Worm (Caenorhabditis elegans) whole organism, L1 larva: ENCODE results near the gene C18A11.3.

Source experiments
- C16A3.4 ChIP-seq: fragments of 150-350 bp; optimal IDR thresholded peaks from 2 replicates; lab custom pipeline; 2014; ENCODE audit warnings: missing biosample characterization, missing genetic modification characterization
- C34B4.2 ChIP-seq: sonication (generic microtip); optimal IDR thresholded peaks from 2 replicates; lab custom pipeline; 2017; ENCODE audit warnings: mild to moderate bottlenecking, missing genetic modification characterization, missing compliant biosample characterization
- Y116A8C.19 ChIP-seq: sonication (generic microtip); optimal IDR thresholded peaks from 2 replicates; lab custom pipeline; 2016; ENCODE audit warnings: missing compliant biosample characterization, missing genetic modification characterization, borderline replicate concordance
- alr-1 ChIP-seq: fragments of 200-800 bp; sonication (Bioruptor generic); optimal IDR thresholded peaks from 2 replicates; lab custom pipeline; 2018; ENCODE audit warnings: borderline replicate concordance, mild to moderate bottlenecking, missing genetic modification characterization, missing compliant biosample characterization
- aly-2 ChIP-seq: fragments of 150-350 bp; optimal IDR thresholded peaks from 2 replicates; lab custom pipeline; 2014; ENCODE audit warnings: missing biosample characterization, missing genetic modification characterization
- ama-1 ChIP-seq: fragments of 150-350 bp; optimal IDR thresholded peaks from 2 replicates; lab custom pipeline; 2014
- blmp-1 ChIP-seq: fragments of 150-350 bp; optimal IDR thresholded peaks from 2 replicates; lab custom pipeline; 2014; ENCODE audit warnings: missing biosample characterization, missing genetic modification characterization
- ceh-63 ChIP-seq: fragments of 200-800 bp; sonication (Bioruptor generic); optimal IDR thresholded peaks from 2 replicates; lab custom pipeline; 2018; ENCODE audit warnings: mild to moderate bottlenecking, missing genetic modification characterization, missing compliant biosample characterization
- ceh-88 ChIP-seq: fragments of 200-800 bp; sonication (Bioruptor generic); IDR thresholded peaks from 2 replicates; pipeline ENCODE4 v1.3.6; 2022; ENCODE audit warnings: missing genetic modification characterization, missing compliant biosample characterization
- ces-1 ChIP-seq: fragments of 150-350 bp; optimal IDR thresholded peaks from 2 replicates; lab custom pipeline; 2014; ENCODE audit warnings: missing biosample characterization, missing genetic modification reagents, missing genetic modification characterization
- dpl-1 ChIP-seq, 3 experiments: fragments of 150-350 bp in 2 of 3; sonication (generic microtip) in 1 of 3; optimal IDR thresholded peaks; 2 replicates each; lab custom pipeline; 2014 to 2017; ENCODE audit warnings: missing biosample characterization in 3 of 3, missing genetic modification characterization in 3 of 3, missing genetic modification reagents in 3 of 3
- efl-1 ChIP-seq, 4 experiments: fragments of 150-350 bp; optimal IDR thresholded peaks in 3 of 4; peaks in 1 of 4; 1 replicate in 1 of 4; 2 replicates in 3 of 4; lab custom pipeline; 2014; ENCODE audit warnings: missing biosample characterization in 2 of 4, missing genetic modification characterization in 2 of 4, missing genetic modification reagents in 2 of 4
- efl-3 ChIP-seq: fragments of 200-800 bp; sonication (Bioruptor generic); optimal IDR thresholded peaks from 2 replicates; lab custom pipeline; 2018; ENCODE audit warnings: mild to moderate bottlenecking, missing genetic modification characterization, missing compliant biosample characterization
- elt-3 ChIP-seq, 6 experiments: fragments of 150-350 bp in 1 of 6; sonication (generic microtip); optimal IDR thresholded peaks; 2 replicates each; lab custom pipeline; 2017 to 2018; ENCODE audit warnings: missing biosample characterization in 6 of 6, missing genetic modification characterization in 6 of 6, inconsistent platforms in 1 of 6
- ets-5 ChIP-seq: fragments of 200-800 bp; sonication (Bioruptor generic); IDR thresholded peaks from 2 replicates; pipeline ENCODE4 v1.3.6; 2022; ENCODE audit warnings: missing genetic modification characterization, missing compliant biosample characterization
- fkh-10 ChIP-seq: sonication (generic microtip); optimal IDR thresholded peaks from 2 replicates; lab custom pipeline; 2017; ENCODE audit warnings: missing biosample characterization, missing genetic modification reagents, missing genetic modification characterization
- grh-1 ChIP-seq: fragments of 200-800 bp; sonication (Bioruptor generic); IDR thresholded peaks from 2 replicates; pipeline ENCODE4 v1.3.6; 2022; ENCODE audit warnings: missing genetic modification reagents, missing genetic modification characterization, missing compliant biosample characterization
- hlh-17 ChIP-seq: fragments of 200-800 bp; sonication (Bioruptor generic); optimal IDR thresholded peaks from 2 replicates; lab custom pipeline; 2018; ENCODE audit warnings: missing genetic modification characterization, mild to moderate bottlenecking, missing compliant biosample characterization, moderate library complexity, borderline replicate concordance
- irx-1 ChIP-seq: sonication (generic microtip); optimal IDR thresholded peaks from 2 replicates; lab custom pipeline; 2016; ENCODE audit warnings: missing genetic modification characterization, missing compliant biosample characterization
- lin-13 ChIP-seq: fragments of 150-350 bp; optimal IDR thresholded peaks from 2 replicates; lab custom pipeline; 2014; ENCODE audit warnings: missing biosample characterization, missing genetic modification reagents, missing genetic modification characterization
- lin-15B ChIP-seq: fragments of 150-350 bp; sonication (generic microtip); optimal IDR thresholded peaks from 3 replicates; lab custom pipeline; 2014; ENCODE audit warnings: missing biosample characterization, missing genetic modification characterization
- lin-35 ChIP-seq, 2 experiments: fragments of 150-350 bp; optimal IDR thresholded peaks; 2 replicates each; lab custom pipeline; 2014; ENCODE audit warnings: missing biosample characterization in 2 of 2, missing genetic modification characterization in 2 of 2, missing genetic modification reagents in 2 of 2
- lir-3 ChIP-seq: sonication (generic microtip); optimal IDR thresholded peaks from 2 replicates; lab custom pipeline; 2016; ENCODE audit warnings: mild to moderate bottlenecking, missing genetic modification characterization, moderate library complexity, missing compliant biosample characterization; ENCODE audit not compliant: poor library complexity
- lsy-2 ChIP-seq, 2 experiments: fragments of 150-350 bp; optimal IDR thresholded peaks; 2 replicates each; lab custom pipeline; 2014; ENCODE audit warnings: missing biosample characterization in 2 of 2, missing genetic modification characterization in 2 of 2
- mab-9 ChIP-seq: fragments of 200-800 bp; sonication (Bioruptor generic); IDR thresholded peaks from 2 replicates; pipeline ENCODE4 v1.3.6; 2022; ENCODE audit warnings: missing genetic modification reagents, missing genetic modification characterization, missing compliant biosample characterization
- mdl-1 ChIP-seq, 2 experiments: fragments of 150-350 bp; optimal IDR thresholded peaks; 2 replicates each; lab custom pipeline; 2014 to 2017; ENCODE audit warnings: missing biosample characterization in 2 of 2, missing genetic modification characterization in 2 of 2, inconsistent platforms in 1 of 2
- mef-2 ChIP-seq: fragments of 150-350 bp; optimal IDR thresholded peaks from 2 replicates; lab custom pipeline; 2014; ENCODE audit warnings: missing biosample characterization, missing genetic modification characterization
- mep-1 ChIP-seq: fragments of 150-350 bp; optimal IDR thresholded peaks from 2 replicates; lab custom pipeline; 2014; ENCODE audit warnings: missing biosample characterization, missing genetic modification characterization
- nhr-11 ChIP-seq: fragments of 150-350 bp; optimal IDR thresholded peaks from 2 replicates; lab custom pipeline; 2014; ENCODE audit warnings: missing biosample characterization, missing genetic modification characterization
- nhr-237 ChIP-seq: fragments of 150-350 bp; optimal IDR thresholded peaks from 2 replicates; lab custom pipeline; 2014; ENCODE audit warnings: missing biosample characterization, missing genetic modification characterization
- nhr-28 ChIP-seq: fragments of 150-350 bp; optimal IDR thresholded peaks from 2 replicates; lab custom pipeline; 2014; ENCODE audit warnings: missing biosample characterization, missing genetic modification characterization
- nhr-47 ChIP-seq: sonication (generic microtip); optimal IDR thresholded peaks from 2 replicates; lab custom pipeline; 2016; ENCODE audit warnings: mild to moderate bottlenecking, missing genetic modification characterization, moderate library complexity, missing compliant biosample characterization
- nhr-76 ChIP-seq: sonication (generic microtip); optimal IDR thresholded peaks from 2 replicates; lab custom pipeline; 2017; ENCODE audit warnings: missing biosample characterization, missing genetic modification characterization
- nhr-77 ChIP-seq: fragments of 150-350 bp; optimal IDR thresholded peaks from 2 replicates; lab custom pipeline; 2014; ENCODE audit warnings: missing biosample characterization, missing genetic modification characterization
- nhr-84 ChIP-seq: sonication (generic microtip); optimal IDR thresholded peaks from 2 replicates; lab custom pipeline; 2017; ENCODE audit warnings: missing biosample characterization, missing genetic modification characterization
- nhr-85 ChIP-seq: sonication (generic microtip); peaks from one replicate; lab custom pipeline; 2016; ENCODE audit warnings: missing genetic modification characterization, inconsistent platforms, missing compliant biosample characterization
- nhr-90 ChIP-seq: sonication (generic microtip); optimal IDR thresholded peaks from 2 replicates; lab custom pipeline; 2016; ENCODE audit warnings: mild to moderate bottlenecking, missing genetic modification characterization, missing compliant biosample characterization; ENCODE audit not compliant: poor library complexity
- pag-3 ChIP-seq: sonication (generic microtip); optimal IDR thresholded peaks from 2 replicates; lab custom pipeline; 2017; ENCODE audit warnings: missing genetic modification characterization, mild to moderate bottlenecking, missing compliant biosample characterization, antibody characterized with exemption, borderline replicate concordance; ENCODE audit not compliant: insufficient read depth
- pax-3 ChIP-seq: fragments of 200-800 bp; sonication (Bioruptor generic); optimal IDR thresholded peaks from 2 replicates; lab custom pipeline; 2018; ENCODE audit warnings: mild to moderate bottlenecking, missing genetic modification characterization, moderate library complexity, missing compliant biosample characterization
- sup-37 ChIP-seq: fragments of 200-800 bp; sonication (Bioruptor generic); optimal IDR thresholded peaks from 2 replicates; lab custom pipeline; 2018; ENCODE audit warnings: mild to moderate bottlenecking, missing genetic modification characterization, missing compliant biosample characterization
- swsn-7 ChIP-seq: sonication (generic microtip); optimal IDR thresholded peaks from 2 replicates; lab custom pipeline; 2016; ENCODE audit warnings: missing genetic modification characterization, missing compliant biosample characterization
- tbx-2 ChIP-seq: sonication (generic microtip); optimal IDR thresholded peaks from 2 replicates; lab custom pipeline; 2016; ENCODE audit warnings: missing genetic modification characterization, missing compliant biosample characterization
- tlp-1 ChIP-seq: fragments of 150-350 bp; optimal IDR thresholded peaks from 2 replicates; lab custom pipeline; 2014; ENCODE audit warnings: missing biosample characterization, missing genetic modification characterization
- unc-130 ChIP-seq: fragments of 150-350 bp; optimal IDR thresholded peaks from 2 replicates; lab custom pipeline; 2017; ENCODE audit warnings: missing biosample characterization, missing genetic modification characterization, inconsistent platforms
- unc-30 ChIP-seq: sonication (generic microtip); optimal IDR thresholded peaks from 2 replicates; lab custom pipeline; 2017; ENCODE audit warnings: missing biosample characterization, missing genetic modification characterization
- unc-62 ChIP-seq: fragments of 150-350 bp; optimal IDR thresholded peaks from 2 replicates; lab custom pipeline; 2014; ENCODE audit warnings: missing biosample characterization, missing genetic modification reagents, missing genetic modification characterization
- unc-86 ChIP-seq: sonication (generic microtip); optimal IDR thresholded peaks from 2 replicates; lab custom pipeline; 2016; ENCODE audit warnings: missing genetic modification characterization, missing compliant biosample characterization
- xbp-1 ChIP-seq: sonication (generic microtip); optimal IDR thresholded peaks from 2 replicates; lab custom pipeline; 2016; ENCODE audit warnings: missing genetic modification characterization, missing compliant biosample characterization
- zag-1 ChIP-seq: fragments of 150-350 bp; optimal IDR thresholded peaks from 2 replicates; lab custom pipeline; 2014; ENCODE audit warnings: missing biosample characterization, missing genetic modification characterization
- zip-4 ChIP-seq: fragments of 200-800 bp; sonication (Bioruptor generic); optimal IDR thresholded peaks from 2 replicates; lab custom pipeline; 2018; ENCODE audit warnings: mild to moderate bottlenecking, missing genetic modification characterization, moderate library complexity, missing compliant biosample characterization
- ztf-11 ChIP-seq, 2 experiments: sonication (generic microtip); optimal IDR thresholded peaks; 2 replicates each; lab custom pipeline; 2016 to 2017; ENCODE audit warnings: missing genetic modification characterization in 2 of 2, missing biosample characterization in 1 of 2, missing compliant biosample characterization in 1 of 2
- ztf-4 ChIP-seq: fragments of 150-350 bp; optimal IDR thresholded peaks from 2 replicates; lab custom pipeline; 2014; ENCODE audit warnings: missing biosample characterization, missing genetic modification characterization

Gene C18A11.3

DNA sequence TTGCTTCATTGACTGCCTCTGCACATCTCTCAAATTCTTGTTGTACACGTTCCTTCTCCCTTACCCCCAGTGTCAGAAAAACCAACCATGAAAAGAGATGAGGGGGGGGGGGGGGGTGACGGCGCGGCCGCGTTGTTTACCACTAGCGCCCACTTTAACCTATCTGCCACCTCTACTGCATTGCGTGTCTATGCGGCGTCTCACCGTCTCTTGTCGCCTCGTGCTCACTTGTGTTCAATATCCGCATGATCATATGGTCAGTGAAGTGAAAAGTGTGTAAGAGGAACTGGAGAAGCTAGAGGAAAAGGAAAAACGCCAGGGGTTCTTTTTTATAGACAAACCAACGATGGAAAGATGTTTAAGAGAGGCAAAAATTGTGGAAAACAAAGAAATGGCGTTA is 41.3 kb upstream of the C18A11.3 start (continued):
- TF ChIP-seq nhr-90 (tag; lab: Kevin White, UChicago) (peak; percentile 72), pag-3 (tag; lab: Kevin White, UChicago) (no peak), tbx-2 (peak; percentile 91), alr-1 (no peak), efl-3 (GFP tag; lab: Kevin White, UChicago) (no peak), mdl-1 (tag; optimal IDR thresholded peaks at IDR 0.05; lab: Kevin White, UChicago) (peak; percentile 40 to 97), swsn-7 (peak; percentile 87), mep-1 (tag; lab: Kevin White, UChicago) (peak; percentile 89), sup-37 (GFP tag; lab: Kevin White, UChicago) (peak; percentile 61), tlp-1 (tag; lab: Kevin White, UChicago) (no peak), mef-2 (tag; lab: Kevin White, UChicago) (peak; percentile 58), ztf-11 (tag; optimal IDR thresholded peaks at IDR 0.05; lab: Kevin White, UChicago) (peak in 1 of 2 experiments; percentile 33), ces-1 (no peak), elt-3 (tag; optimal IDR thresholded peaks at IDR 0.05; lab: Kevin White, UChicago) (peak in 2 of 6 experiments; percentile 35 to 49), ceh-88 (GFP tag; lab: Robert Waterston, UW) (peak; percentile 58), grh-1 (GFP tag; lab: Robert Waterston, UW) (0 out of 2 replicates have a peak, but pooled peaks have one; percentile 37), nhr-85 (tag; lab: Kevin White, UChicago) (peak; percentile 94), dpl-1 (GFP tag; optimal IDR thresholded peaks at IDR 0.05; lab: Kevin White, UChicago) (peak; percentile 22 to 45 (median 39)), blmp-1 (peak; percentile 93), ztf-4 (tag; lab: Kevin White, UChicago) (peak; percentile 75), nhr-11 (tag; lab: Kevin White, UChicago) (peak; percentile 31), fkh-10 (peak; percentile 83), aly-2 (tag; lab: Kevin White, UChicago) (no peak), ama-1 (no peak), irx-1 (tag; lab: Kevin White, UChicago) (peak; percentile 65), mab-9 (GFP tag; lab: Robert Waterston, UW) (peak; percentile 63), lir-3 (tag; lab: Kevin White, UChicago) (peak; percentile 38), nhr-47 (tag; lab: Kevin White, UChicago) (peak; percentile 86), unc-130 (tag; lab: Kevin White, UChicago) (peak; percentile 96), nhr-76 (tag; lab: Kevin White, UChicago) (no peak), xbp-1 (tag; lab: Kevin White, UChicago) (peak; percentile 73), lsy-2 (tag; optimal IDR thresholded peaks at IDR 0.05; lab: Kevin White, UChicago) (peak; percentile 63 to 83), C34B4.2 (tag; lab: Kevin White, UChicago) (no peak), lin-35 (GFP tag; optimal IDR thresholded peaks at IDR 0.05; lab: Kevin White, UChicago) (peak; percentile 63 to 81), lin-13 (GFP tag; lab: Kevin White, UChicago) (peak; percentile 82), Y116A8C.19 (tag; lab: Kevin White, UChicago) (no peak), ceh-63 (peak; percentile 47), zip-4 (GFP tag; lab: Kevin White, UChicago) (peak; percentile 43)

DNA sequence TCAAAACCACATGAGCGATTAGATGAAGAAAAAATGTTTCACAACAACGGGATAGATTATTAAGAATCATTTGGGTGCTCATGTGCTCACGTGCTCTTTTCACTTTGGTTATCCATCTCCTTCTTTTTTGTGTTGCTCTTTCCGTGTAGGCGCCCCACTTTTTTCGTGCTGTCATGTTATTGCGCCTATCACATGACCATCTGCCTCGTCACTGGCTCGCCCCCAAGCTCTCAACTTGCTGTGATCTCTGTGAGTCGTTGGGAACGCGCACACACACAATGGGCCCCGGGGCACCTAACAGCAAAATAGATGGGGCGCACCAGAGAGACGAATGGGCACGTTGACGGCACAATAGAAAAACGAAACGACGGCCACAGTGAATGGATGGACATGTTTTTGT is 39.3 kb upstream of the C18A11.3 start:
- TF ChIP-seq efl-1 (optimal IDR thresholded peaks at IDR 0.05; lab: Kevin White, UChicago) (peak; percentile 31 to 45), efl-1 (GFP tag; optimal IDR thresholded peaks at IDR 0.05 in 1 of 2; lab: Kevin White, UChicago) (peak; percentile 49 to 94), unc-62 (GFP tag; lab: Kevin White, UChicago) (no peak), pag-3 (tag; lab: Kevin White, UChicago) (no peak), Y116A8C.19 (tag; lab: Kevin White, UChicago) (no peak), pax-3 (tag; lab: Kevin White, UChicago) (peak; percentile 84), lsy-2 (tag; optimal IDR thresholded peaks at IDR 0.05; lab: Kevin White, UChicago) (peak; percentile 78 to 79), elt-3 (tag; optimal IDR thresholded peaks at IDR 0.05; lab: Kevin White, UChicago) (no peak), unc-30 (tag; lab: Kevin White, UChicago) (no peak), nhr-77 (tag; lab: Kevin White, UChicago) (no peak), zag-1 (tag; lab: Kevin White, UChicago) (no peak), nhr-84 (no peak), nhr-28 (tag; lab: Kevin White, UChicago) (no peak), alr-1 (no peak), nhr-237 (tag; lab: Kevin White, UChicago) (no peak), lin-15B (tag; lab: Kevin White, UChicago) (no peak), C16A3.4 (tag; lab: Kevin White, UChicago) (peak; percentile 59), unc-86 (tag; lab: Kevin White, UChicago) (peak; percentile 88), hlh-17 (GFP tag; lab: Kevin White, UChicago) (no peak), ets-5 (no peak), efl-3 (GFP tag; lab: Kevin White, UChicago) (no peak)
